Worm (Caenorhabditis elegans): Measurements from ENCODE around the gene grl-14.

The grl-14 gene

ce11 chrV:20831867-20832266 is 6.5 kb downstream of the grl-14 start (continued):
- TF ChIP-seq lsy-27 (tag; optimal IDR thresholded peaks at IDR 0.05; ENCODE audit: borderline replicate concordance, insufficient read depth) (no peak), cebp-1 (GFP tag; IDR thresholded peaks at IDR 0.05) (no peak), cebp-1 (tag; optimal IDR thresholded peaks at IDR 0.05) (peak; percentile 46), madf-8 (GFP tag; conservative IDR thresholded peaks at IDR 0.05) (no peak), F57A8.1 (GFP tag; optimal IDR thresholded peaks at IDR 0.05) (no peak), madf-3 (GFP tag; IDR thresholded peaks at IDR 0.05) (no peak), pbrm-1 (GFP tag; IDR thresholded peaks at IDR 0.05) (no peak), xnd-1 (tag; optimal IDR thresholded peaks at IDR 0.05) (no peak), hmg-1.2 (GFP tag; IDR thresholded peaks at IDR 0.05) (peak; percentile 84), dpl-1 (GFP tag; optimal IDR thresholded peaks at IDR 0.05) (no peak), zim-3 (tag; optimal IDR thresholded peaks at IDR 0.05) (no peak)

DNA sequence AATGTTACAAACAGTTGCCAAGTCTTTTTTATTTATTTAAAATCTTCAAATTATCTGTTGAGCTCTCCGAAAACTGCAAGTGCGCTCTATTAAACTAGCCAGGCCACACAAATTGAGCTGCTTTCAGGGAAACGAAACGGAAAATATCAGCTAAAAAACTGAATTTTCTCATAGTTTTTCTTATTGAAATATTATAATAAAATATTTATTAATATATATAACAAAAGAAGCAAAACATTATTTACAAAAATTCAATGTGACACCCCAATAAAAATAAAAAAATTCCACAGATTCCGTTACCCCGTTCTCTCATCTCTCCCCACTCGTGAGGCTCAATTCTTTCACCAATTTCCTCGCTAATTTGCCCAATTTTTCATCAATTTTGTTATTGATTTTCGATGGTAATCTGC is 7.2 kb downstream of the grl-14 start:
- TF ChIP-seq mcd-1 (GFP tag; IDR thresholded peaks at IDR 0.05) = peak; percentile 51; the same call in 1 of the 2 replicates
- TF ChIP-seq ceh-100 (GFP tag; IDR thresholded peaks at IDR 0.05) = peak; percentile 84
- no peak for TF ChIP-seq egl-18 (GFP tag; IDR thresholded peaks at IDR 0.05)

DNA sequence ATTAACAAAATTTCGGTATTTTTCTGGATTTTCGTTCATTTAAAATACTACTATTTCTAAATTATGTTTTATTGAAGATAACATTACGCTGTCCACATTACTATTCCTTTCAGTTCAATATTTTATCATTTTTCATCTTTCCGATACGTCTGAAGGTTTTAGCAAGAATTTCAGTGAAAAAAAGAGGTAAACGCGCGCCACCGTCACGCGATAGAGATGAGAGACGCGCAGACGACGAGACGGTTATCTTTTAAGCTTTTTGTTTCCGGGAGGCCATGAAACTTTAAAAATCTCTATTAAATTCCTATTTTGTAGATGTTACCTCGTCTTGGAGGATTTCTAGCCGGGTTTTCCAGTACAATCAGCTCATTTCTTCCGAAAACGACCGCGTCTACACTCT is 12.4 kb downstream of the grl-14 start, which contains the start of gene mrps-12:
Gene mrps-12 (plus strand): TSS at position 316 of the 400 bp plus-strand sequence.
- TF ChIP-seq ZK185.1 (tag; optimal IDR thresholded peaks at IDR 0.05; ENCODE audit: poor library complexity, severe bottlenecking) (no peak), dpff-1 (tag; optimal IDR thresholded peaks at IDR 0.05) (peak; percentile 20), hmg-1.2 (GFP tag; IDR thresholded peaks at IDR 0.05) (peak; percentile 90), mcd-1 (GFP tag; IDR thresholded peaks at IDR 0.05) (peak; percentile 51), sea-2 (GFP tag; IDR thresholded peaks at IDR 0.05) (peak; percentile 20; the same call in 1 of the 2 replicates), madf-6 (GFP tag; IDR thresholded peaks at IDR 0.05) (peak; percentile 31; the same call in 1 of the 2 replicates), snpc-3.4 (tag; optimal IDR thresholded peaks at IDR 0.05) (peak; percentile 23), sdz-38 (tag; optimal IDR thresholded peaks at IDR 0.05) (no peak), D2030.7 (GFP tag; IDR thresholded peaks at IDR 0.05) (0 out of 2 replicates have a peak, but pooled peaks have one; percentile 15), ztf-25 (GFP tag; IDR thresholded peaks at IDR 0.05) (0 out of 2 replicates have a peak, but pooled peaks have one; percentile 19)

DNA sequence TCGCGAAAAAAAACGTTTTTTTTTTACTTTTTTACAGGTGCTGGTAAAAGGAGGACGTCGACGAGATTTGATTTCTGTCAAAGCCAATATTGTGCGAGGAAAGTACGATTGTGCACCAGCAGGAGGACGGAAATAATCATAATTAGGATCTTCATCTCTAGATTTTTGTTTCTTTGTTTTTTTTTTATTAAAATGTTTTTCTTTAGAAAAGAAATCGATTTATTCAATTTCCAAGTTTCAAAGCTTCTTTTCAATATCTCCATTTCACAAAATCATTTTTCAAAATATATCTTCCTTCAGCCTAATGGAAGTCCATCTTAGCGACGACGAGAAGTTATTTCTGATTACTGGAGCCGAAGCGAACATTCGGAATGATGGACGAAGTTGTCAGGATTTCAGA is 13.2 kb downstream of the grl-14 start, which contains the start of gene exos-7:
Gene exos-7 (plus strand): TSS at position 301 of the 400 bp plus-strand sequence.
- TF ChIP-seq let-526 (GFP tag; IDR thresholded peaks at IDR 0.05) (no peak), lin-54 (GFP tag; optimal IDR thresholded peaks at IDR 0.05) (no peak), ceh-79 (tag; optimal IDR thresholded peaks at IDR 0.05) (no peak), attf-3 (GFP tag; conservative IDR thresholded peaks at IDR 0.05) (no peak), sea-2 (GFP tag; IDR thresholded peaks at IDR 0.05) (no peak)

ce11 chrV:20841484-20841883 is 16.1 kb downstream of the grl-14 start:
- TF ChIP-seq madf-8 (GFP tag; conservative IDR thresholded peaks at IDR 0.05) (no peak), dpff-1 (tag; optimal IDR thresholded peaks at IDR 0.05) (no peak), B0336.3 (GFP tag; IDR thresholded peaks at IDR 0.05) (peak; percentile 27; the same call in 1 of the 2 replicates), unc-130 (GFP tag; optimal IDR thresholded peaks at IDR 0.05) (peak; percentile 2), madf-3 (GFP tag; IDR thresholded peaks at IDR 0.05) (no peak), zim-3 (tag; optimal IDR thresholded peaks at IDR 0.05) (peak; percentile 18), cebp-1 (GFP tag; IDR thresholded peaks at IDR 0.05) (no peak), cebp-1 (tag; optimal IDR thresholded peaks at IDR 0.05) (no peak), T07F8.4 (tag; optimal IDR thresholded peaks at IDR 0.05) (no peak), Y95B8A.8 (GFP tag; IDR thresholded peaks at IDR 0.05) (0 out of 2 replicates have a peak, but pooled peaks have one; percentile 13), Y56A3A.18 (GFP tag; IDR thresholded peaks at IDR 0.05) (no peak), lin-26 (GFP tag; IDR thresholded peaks at IDR 0.05) (0 out of 2 replicates have a peak, but pooled peaks have one; percentile 12), ets-4 (GFP tag; optimal IDR thresholded peaks at IDR 0.05) (no peak), him-1 (tag; optimal IDR thresholded peaks at IDR 0.05) (peak; percentile 50), ekl-4 (GFP tag; IDR thresholded peaks at IDR 0.05) (0 out of 2 replicates have a peak, but pooled peaks have one; percentile 27), ceh-27 (GFP tag; optimal IDR thresholded peaks at IDR 0.05) (no peak), lsl-1 (GFP tag; optimal IDR thresholded peaks at IDR 0.05) (no peak), F10E7.11 (tag; optimal IDR thresholded peaks at IDR 0.05) (no peak), fkh-3 (tag; optimal IDR thresholded peaks at IDR 0.05) (no peak), mcd-1 (GFP tag; IDR thresholded peaks at IDR 0.05) (no peak), ccch-3 (GFP tag; optimal IDR thresholded peaks at IDR 0.05) (no peak), mxl-1 (tag; optimal IDR thresholded peaks at IDR 0.05) (no peak)

Data from whole organism, young adult.